Worm (Caenorhabditis elegans) whole organism, mixed stage, embryonic: Measurements from ENCODE around the gene clec-1.

Experiments
- ceh-43 ChIP-seq: fragments of 200-800 bp; sonication (Bioruptor generic); optimal IDR thresholded peaks from 2 replicates; lab custom pipeline; 2018; ENCODE audit warnings: mild to moderate bottlenecking, missing genetic modification characterization, moderate library complexity, missing compliant biosample characterization
- elt-1 ChIP-seq: sonication (generic microtip); optimal IDR thresholded peaks from 2 replicates; lab custom pipeline; 2017; ENCODE audit warnings: missing genetic modification characterization, mild to moderate bottlenecking, missing compliant biosample characterization, antibody characterized with exemption, moderate library complexity, borderline replicate concordance; ENCODE audit not compliant: insufficient read depth
- elt-3 ChIP-seq: fragments of 150-350 bp; optimal IDR thresholded peaks from 2 replicates; lab custom pipeline; 2014; ENCODE audit warnings: missing biosample characterization, missing genetic modification characterization
- pha-4 ChIP-seq: fragments of 150-350 bp; optimal IDR thresholded peaks from 2 replicates; lab custom pipeline; 2018; ENCODE audit warnings: missing biosample characterization, missing genetic modification reagents, missing genetic modification characterization
- snpc-4 ChIP-seq: fragments of 150-350 bp; optimal IDR thresholded peaks from 2 replicates; lab custom pipeline; 2014; ENCODE audit warnings: missing biosample characterization, missing genetic modification characterization
- sptf-1 ChIP-seq: sonication (generic microtip); optimal IDR thresholded peaks from 2 replicates; lab custom pipeline; 2017; ENCODE audit warnings: mild to moderate bottlenecking, missing genetic modification characterization, moderate library complexity, missing compliant biosample characterization

DNA sequence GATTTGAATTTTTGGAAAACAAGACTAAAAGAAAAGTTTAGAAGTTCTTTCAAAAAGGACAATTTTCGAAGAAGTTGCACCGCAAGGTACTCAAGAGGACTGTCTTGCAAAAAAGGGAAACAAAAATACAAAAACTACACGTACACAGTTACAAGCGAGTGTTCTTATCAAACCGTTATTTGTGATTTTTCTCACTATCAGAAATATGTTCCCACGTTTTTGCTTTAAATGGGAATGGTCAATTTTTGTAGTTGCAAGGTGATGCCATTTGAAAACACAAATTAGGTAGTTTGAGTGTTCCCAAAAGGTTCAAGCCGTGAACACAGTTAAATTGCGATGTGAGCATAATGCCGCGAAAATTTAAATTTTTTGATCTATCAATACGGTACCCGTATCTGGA, 3.8 kb upstream of the clec-1 start:
- TF ChIP-seq elt-1 (tag; lab: Kevin White, UChicago) (no peak), snpc-4 (tag; lab: Kevin White, UChicago) (no peak), elt-3 (tag; lab: Kevin White, UChicago) (no peak), pha-4 (no peak), ceh-43 (no peak), sptf-1 (tag; lab: Kevin White, UChicago) (no peak)
